Fruit fly (Drosophila melanogaster) whole organism, embryonic: ENCODE data around the gene CG6511.

Source experiments
- Abd-B ChIP-seq: fragments of 200-800 bp; sonication (Bioruptor generic); optimal IDR thresholded peaks from 2 replicates; lab custom pipeline; 2018; ENCODE audit warnings: missing biosample characterization, mild to moderate bottlenecking, missing genetic modification characterization, moderate library complexity
- B-H1 ChIP-seq: fragments of 200-800 bp; sonication (Bioruptor generic); IDR thresholded peaks from 3 replicates; pipeline ENCODE4 v1.3.6; 2022; ENCODE audit warnings: missing biosample characterization, missing genetic modification characterization
- BEAF-32 ChIP-seq: fragments of 200-800 bp; sonication (Bioruptor generic); optimal IDR thresholded peaks from 3 replicates; lab custom pipeline; 2017; ENCODE audit warnings: missing biosample characterization, missing genetic modification characterization, mild to moderate bottlenecking, moderate library complexity, missing genetic modification reagents
- Bgb ChIP-seq: fragments of 200-800 bp; sonication (Bioruptor generic); IDR thresholded peaks from 2 replicates; pipeline ENCODE4 v1.3.6; 2022; ENCODE audit warnings: missing biosample characterization, missing genetic modification characterization; ENCODE audit not compliant: partially characterized antibody
- CG10654 ChIP-seq: fragments of 200-800 bp; sonication (Bioruptor generic); optimal IDR thresholded peaks from 2 replicates; lab custom pipeline; 2016; ENCODE audit warnings: missing biosample characterization, missing genetic modification characterization
- CG11093 ChIP-seq: fragments of 200-800 bp; sonication (Bioruptor generic); IDR thresholded peaks from 3 replicates; pipeline ENCODE4 v1.3.6; 2022; ENCODE audit warnings: missing biosample characterization, missing genetic modification characterization
- CG12236 ChIP-seq: fragments of 200-800 bp; sonication (Bioruptor generic); optimal IDR thresholded peaks from 2 replicates; lab custom pipeline; 2016; ENCODE audit warnings: missing biosample characterization, missing genetic modification characterization
- CG14050 ChIP-seq: fragments of 200-800 bp; sonication (Bioruptor generic); IDR thresholded peaks from 3 replicates; pipeline ENCODE4 v1.3.6; 2022; ENCODE audit warnings: missing biosample characterization, missing genetic modification characterization
- CG15696 ChIP-seq: fragments of 200-800 bp; sonication (Bioruptor generic); optimal IDR thresholded peaks from 2 replicates; lab custom pipeline; 2019; ENCODE audit warnings: missing biosample characterization, mild to moderate bottlenecking, missing genetic modification characterization, moderate library complexity
- CG2116 ChIP-seq: fragments of 200-800 bp; sonication (Bioruptor generic); optimal IDR thresholded peaks from 3 replicates; lab custom pipeline; 2018; ENCODE audit warnings: missing biosample characterization, mild to moderate bottlenecking, missing genetic modification characterization
- CG2678 ChIP-seq: fragments of 200-800 bp; sonication (Bioruptor generic); optimal IDR thresholded peaks from 3 replicates; lab custom pipeline; 2019; ENCODE audit warnings: missing biosample characterization, mild to moderate bottlenecking, missing genetic modification characterization, moderate library complexity
- CG30020 ChIP-seq: fragments of 200-800 bp; optimal IDR thresholded peaks from 2 replicates; lab custom pipeline; 2019; ENCODE audit warnings: missing biosample characterization, mild to moderate bottlenecking, missing genetic modification characterization, moderate library complexity
- CG32772 ChIP-seq: fragments of 200-800 bp; sonication (Bioruptor generic); IDR thresholded peaks from 2 replicates; pipeline ENCODE4 v1.3.6; 2022; ENCODE audit warnings: missing biosample characterization, missing genetic modification characterization
- CG33213 ChIP-seq: fragments of 200-800 bp; sonication (Bioruptor generic); optimal IDR thresholded peaks from 3 replicates; lab custom pipeline; 2016; ENCODE audit warnings: missing biosample characterization, missing genetic modification characterization
- CG34422 ChIP-seq: fragments of 200-800 bp; sonication (Bioruptor generic); IDR thresholded peaks from 3 replicates; pipeline ENCODE4 v1.3.6; 2022; ENCODE audit warnings: missing biosample characterization, missing genetic modification characterization
- CG42726 ChIP-seq: fragments of 200-800 bp; sonication (Bioruptor generic); IDR thresholded peaks from 2 replicates; pipeline ENCODE4 v1.3.6; 2022; ENCODE audit warnings: missing biosample characterization, missing genetic modification characterization; ENCODE audit not compliant: partially characterized antibody
- CG8281 ChIP-seq: fragments of 200-800 bp; sonication (Bioruptor generic); optimal IDR thresholded peaks from 2 replicates; lab custom pipeline; 2018; ENCODE audit warnings: missing biosample characterization, mild to moderate bottlenecking, missing genetic modification characterization, moderate library complexity
- CkIIα-i1 ChIP-seq: fragments of 200-800 bp; sonication (Bioruptor generic); IDR thresholded peaks from 2 replicates; pipeline ENCODE4 v1.3.6; 2022; ENCODE audit warnings: missing biosample characterization, missing genetic modification characterization
- CrebB ChIP-seq: fragments of 200-800 bp; sonication (Bioruptor generic); optimal IDR thresholded peaks from 3 replicates; lab custom pipeline; 2018; ENCODE audit warnings: missing biosample characterization, mild to moderate bottlenecking, missing genetic modification characterization
- Dp ChIP-seq: fragments of 200-800 bp; sonication (Bioruptor generic); optimal IDR thresholded peaks from 2 replicates; lab custom pipeline; 2018; ENCODE audit warnings: missing biosample characterization, mild to moderate bottlenecking, missing genetic modification characterization, moderate library complexity
- Fer3 ChIP-seq: fragments of 200-800 bp; sonication (Bioruptor generic); optimal IDR thresholded peaks from 2 replicates; lab custom pipeline; 2018; ENCODE audit warnings: missing biosample characterization, mild to moderate bottlenecking, missing genetic modification characterization, moderate library complexity
- Hmx ChIP-seq: fragments of 200-800 bp; sonication (Bioruptor generic); optimal IDR thresholded peaks from 2 replicates; lab custom pipeline; 2016; ENCODE audit warnings: missing biosample characterization, missing genetic modification characterization
- MESR4 ChIP-seq: fragments of 200-800 bp; sonication (Bioruptor generic); optimal IDR thresholded peaks from 2 replicates; lab custom pipeline; 2018; ENCODE audit warnings: missing biosample characterization, mild to moderate bottlenecking, missing genetic modification characterization, moderate library complexity
- PHDP ChIP-seq: fragments of 200-800 bp; sonication (Bioruptor generic); optimal IDR thresholded peaks from 3 replicates; lab custom pipeline; 2018; ENCODE audit warnings: missing biosample characterization, mild to moderate bottlenecking, missing genetic modification characterization, moderate library complexity
- Rfx ChIP-seq: fragments of 200-800 bp; sonication (Bioruptor generic); IDR thresholded peaks from 2 replicates; pipeline ENCODE4 v1.3.6; 2022; ENCODE audit warnings: missing biosample characterization, missing genetic modification characterization
- Vsx1 ChIP-seq: fragments of 200-800 bp; sonication (Bioruptor generic); optimal IDR thresholded peaks from 2 replicates; lab custom pipeline; 2017; ENCODE audit warnings: missing biosample characterization, mild to moderate bottlenecking, missing genetic modification characterization, missing genetic modification reagents
- ac ChIP-seq: fragments of 200-800 bp; sonication (Bioruptor generic); optimal IDR thresholded peaks from 3 replicates; lab custom pipeline; 2017; ENCODE audit warnings: missing biosample characterization, mild to moderate bottlenecking, missing genetic modification characterization
- az2 ChIP-seq: fragments of 200-800 bp; sonication (Bioruptor generic); optimal IDR thresholded peaks from 3 replicates; lab custom pipeline; 2016; ENCODE audit warnings: missing biosample characterization, missing genetic modification characterization
- bab2 ChIP-seq: fragments of 200-800 bp; sonication (Bioruptor generic); optimal IDR thresholded peaks from 2 replicates; lab custom pipeline; 2016; ENCODE audit warnings: missing biosample characterization, missing genetic modification characterization
- chm ChIP-seq: fragments of 200-800 bp; sonication (Bioruptor generic); IDR thresholded peaks from 2 replicates; pipeline ENCODE4 v1.3.6; 2022; ENCODE audit warnings: missing biosample characterization, missing genetic modification characterization
- cwo ChIP-seq: fragments of 200-800 bp; sonication (Bioruptor generic); optimal IDR thresholded peaks from 3 replicates; lab custom pipeline; 2017; ENCODE audit warnings: missing biosample characterization, missing genetic modification characterization, mild to moderate bottlenecking, moderate library complexity, missing genetic modification reagents
- disco-r ChIP-seq: fragments of 200-800 bp; sonication (Bioruptor generic); optimal IDR thresholded peaks from 2 replicates; lab custom pipeline; 2016; ENCODE audit warnings: missing biosample characterization, missing genetic modification characterization
- esg ChIP-seq: fragments of 200-800 bp; sonication (Bioruptor generic); conservative IDR thresholded peaks from 2 replicates; pipeline ENCODE4 v1.3.6; 2022; ENCODE audit warnings: missing biosample characterization, missing genetic modification characterization
- eve ChIP-seq, 2 experiments: fragments of >200 bp; optimal IDR thresholded peaks; 2 replicates each; lab custom pipeline; 2017; ENCODE audit warnings: missing biosample characterization in 2 of 2, missing genetic modification characterization in 2 of 2
- gem ChIP-seq: fragments of 200-800 bp; sonication (Bioruptor generic); optimal IDR thresholded peaks from 2 replicates; lab custom pipeline; 2019; ENCODE audit warnings: missing biosample characterization, mild to moderate bottlenecking, missing genetic modification characterization, moderate library complexity
- gt ChIP-seq: fragments of 200-800 bp; sonication (Bioruptor generic); IDR thresholded peaks from 2 replicates; pipeline ENCODE4 v1.3.6; 2022; ENCODE audit warnings: missing biosample characterization, missing genetic modification characterization
- ham ChIP-seq: fragments of 200-800 bp; sonication (Bioruptor generic); IDR thresholded peaks from 2 replicates; pipeline ENCODE4 v1.3.6; 2022; ENCODE audit warnings: missing biosample characterization, missing genetic modification characterization
- hth ChIP-seq: fragments of >200 bp; optimal IDR thresholded peaks from 2 replicates; lab custom pipeline; 2017; ENCODE audit warnings: inconsistent platforms
- kah ChIP-seq: fragments of 200-800 bp; sonication (Bioruptor generic); optimal IDR thresholded peaks from 2 replicates; lab custom pipeline; 2018; ENCODE audit warnings: missing biosample characterization, mild to moderate bottlenecking, missing genetic modification characterization
- lov ChIP-seq, 2 experiments: fragments of 200-800 bp in 1 of 2; fragments of >200 bp in 1 of 2; sonication (Bioruptor generic) in 1 of 2; IDR thresholded peaks in 1 of 2; optimal IDR thresholded peaks in 1 of 2; 2 replicates in 1 of 2; 3 replicates in 1 of 2; pipeline versions ENCODE4 v1.3.6 to Lab custom; 2017 to 2022; ENCODE audit warnings: missing biosample characterization in 1 of 2, missing genetic modification characterization in 1 of 2
- luna ChIP-seq: fragments of 200-800 bp; sonication (Bioruptor generic); optimal IDR thresholded peaks from 2 replicates; lab custom pipeline; 2016; ENCODE audit warnings: missing biosample characterization, missing genetic modification characterization
- pzg ChIP-seq: fragments of 200-800 bp; sonication (Bioruptor generic); optimal IDR thresholded peaks from 3 replicates; lab custom pipeline; 2018; ENCODE audit warnings: missing biosample characterization, mild to moderate bottlenecking, missing genetic modification characterization, moderate library complexity
- rib ChIP-seq: fragments of 200-800 bp; sonication (Bioruptor generic); IDR thresholded peaks from 2 replicates; pipeline ENCODE4 v1.3.6; 2022; ENCODE audit warnings: missing biosample characterization, missing genetic modification characterization
- run ChIP-seq: fragments of 200-800 bp; sonication (Bioruptor generic); optimal IDR thresholded peaks from 3 replicates; lab custom pipeline; 2018; ENCODE audit warnings: missing biosample characterization, mild to moderate bottlenecking, missing genetic modification characterization
- sd ChIP-seq: fragments of 200-800 bp; sonication (Bioruptor generic); optimal IDR thresholded peaks from 3 replicates; lab custom pipeline; 2018; ENCODE audit warnings: missing biosample characterization, mild to moderate bottlenecking, missing genetic modification characterization, moderate library complexity
- sim ChIP-seq: fragments of 200-800 bp; sonication (Bioruptor generic); IDR thresholded peaks from 2 replicates; pipeline ENCODE4 v1.3.6; 2022; ENCODE audit warnings: missing biosample characterization, missing genetic modification characterization
- slbo ChIP-seq: fragments of 200-800 bp; sonication (Bioruptor generic); IDR thresholded peaks from 2 replicates; pipeline ENCODE4 v1.3.6; 2022; ENCODE audit warnings: missing biosample characterization, missing genetic modification characterization
- ssp ChIP-seq: fragments of 200-800 bp; sonication (Bioruptor generic); IDR thresholded peaks from 2 replicates; pipeline ENCODE4 v1.3.6; 2022; ENCODE audit warnings: missing biosample characterization, missing genetic modification characterization
- tin ChIP-seq: fragments of 200-800 bp; sonication (Bioruptor generic); optimal IDR thresholded peaks from 3 replicates; lab custom pipeline; 2016; ENCODE audit warnings: missing biosample characterization, missing genetic modification characterization

The CG6511 gene

dm6 chr3L:8772998-8773684, 52.0 kb downstream of the CG6511 start (continued):
- TF ChIP-seq Rfx (GFP tag; lab: Robert Waterston, UW), result 0 out of 2 replicates have a peak, but pooled peaks have one; percentile 31
- peak; percentile 47 for TF ChIP-seq ssp
- 0 out of 2 replicates have a peak, but pooled peaks have one; percentile 24 for TF ChIP-seq chm
- 0 out of 2 replicates have a peak, but pooled peaks have one; percentile 36 for TF ChIP-seq slbo (GFP tag; lab: Robert Waterston, UW)
- TF ChIP-seq ac (GFP tag; lab: Kevin White, UChicago), result no peak
- 0 out of 3 replicates have a peak, but pooled peaks have one; percentile 26 for TF ChIP-seq CG11093 (GFP tag; lab: Robert Waterston, UW)
- TF ChIP-seq CG34422 (GFP tag; lab: Robert Waterston, UW), result peak; percentile 70
- TF ChIP-seq CrebB (tag; lab: Kevin White, UChicago), result peak; percentile 62
- peak; percentile 55 for TF ChIP-seq Fer3 (tag; lab: Kevin White, UChicago)
- no peak for TF ChIP-seq hth (lab: Kevin White, UChicago)
- TF ChIP-seq bab2 (GFP tag; lab: Kevin White, UChicago), result peak; percentile 45
- TF ChIP-seq sd, result peak; percentile 74
- TF ChIP-seq gem, result peak; percentile 86
- TF ChIP-seq Hmx (GFP tag; lab: Kevin White, UChicago), result no peak
- TF ChIP-seq CG32772 (GFP tag; lab: Robert Waterston, UW), result peak; percentile 53
- peak; percentile 35 for TF ChIP-seq CG2116
- TF ChIP-seq CG14050, result peak; percentile 59
- TF ChIP-seq CkIIα-i1 (GFP tag; lab: Robert Waterston, UW), result no peak
- peak; percentile 72 for TF ChIP-seq az2 (GFP tag; lab: Kevin White, UChicago)
- no peak for TF ChIP-seq disco-r
- no peak for TF ChIP-seq rib
- no peak for TF ChIP-seq luna (GFP tag; lab: Kevin White, UChicago)
- TF ChIP-seq Bgb (GFP tag; lab: Robert Waterston, UW), result no peak
- TF ChIP-seq esg (GFP tag; lab: Robert Waterston, UW), result peak; percentile 68
- peak; percentile 57 for TF ChIP-seq run (tag; lab: Kevin White, UChicago)
- TF ChIP-seq Vsx1 (GFP tag; lab: Kevin White, UChicago), result peak; percentile 8
- TF ChIP-seq gt (GFP tag; lab: Robert Waterston, UW), result no peak
- TF ChIP-seq CG15696, result peak; percentile 38
- TF ChIP-seq lov (optimal IDR thresholded peaks at IDR 0.05; lab: Kevin White, UChicago), result no peak
- peak; percentile 65; the same call in 1 of the 3 replicates for TF ChIP-seq lov (GFP tag; IDR thresholded peaks at IDR 0.05; lab: Robert Waterston, UW)
- TF ChIP-seq Abd-B (GFP tag; lab: Kevin White, UChicago), result peak; percentile 72
- no peak for TF ChIP-seq CG42726 (GFP tag; lab: Robert Waterston, UW)
- TF ChIP-seq PHDP (tag; lab: Kevin White, UChicago), result peak; percentile 86
- TF ChIP-seq pzg (GFP tag; lab: Kevin White, UChicago), result no peak
- TF ChIP-seq kah (GFP tag; lab: Kevin White, UChicago), result no peak
- no peak for TF ChIP-seq MESR4 (GFP tag; lab: Kevin White, UChicago)
- no peak for TF ChIP-seq cwo (GFP tag; lab: Kevin White, UChicago)
- TF ChIP-seq BEAF-32 (GFP tag; lab: Kevin White, UChicago), result no peak
- peak; percentile 51 for TF ChIP-seq CG10654 (GFP tag; lab: Kevin White, UChicago)
- peak; percentile 66 for TF ChIP-seq CG12236 (GFP tag; lab: Kevin White, UChicago)
- TF ChIP-seq ham (GFP tag; lab: Robert Waterston, UW), result no peak
- TF ChIP-seq CG8281, result peak; percentile 90
- peak; percentile 43 for TF ChIP-seq B-H1 (GFP tag; lab: Robert Waterston, UW)
- TF ChIP-seq Dp (GFP tag; lab: Kevin White, UChicago), result no peak
- TF ChIP-seq eve (GFP tag; optimal IDR thresholded peaks at IDR 0.05; lab: Kevin White, UChicago), result peak in 1 of 2 experiments; percentile 96
- TF ChIP-seq CG2678 (tag; lab: Kevin White, UChicago), result peak; percentile 86
- TF ChIP-seq tin (GFP tag; lab: Kevin White, UChicago), result peak; percentile 55
- no peak for TF ChIP-seq CG30020 (tag; lab: Kevin White, UChicago)
- no peak for TF ChIP-seq CG33213
- peak; percentile 47; the same call in 1 of the 2 replicates for TF ChIP-seq sim (GFP tag; lab: Robert Waterston, UW)
